Worm (Caenorhabditis elegans): ENCODE data around the gene atg-4.2.

The atg-4.2 gene

ce11 chrIV:11646908-11647307, 20.9 kb upstream of the atg-4.2 start:
- no peak for TF ChIP-seq F22D6.2 (tag; optimal IDR thresholded peaks at IDR 0.05)
- no peak for TF ChIP-seq mcd-1 (GFP tag; IDR thresholded peaks at IDR 0.05)
- no peak for TF ChIP-seq athp-1 (tag; optimal IDR thresholded peaks at IDR 0.05)
- no peak for TF ChIP-seq hlh-26 (GFP tag; conservative IDR thresholded peaks at IDR 0.05)
- no peak for TF ChIP-seq snpc-4 (GFP tag; optimal IDR thresholded peaks at IDR 0.05)
- no peak for TF ChIP-seq snpc-4 (tag; optimal IDR thresholded peaks at IDR 0.05)
- TF ChIP-seq nhr-120 (GFP tag; IDR thresholded peaks at IDR 0.05): no peak

- TF ChIP-seq unc-130 (GFP tag; optimal IDR thresholded peaks at IDR 0.05) (no peak), mel-28 (tag; optimal IDR thresholded peaks at IDR 0.05; ENCODE audit: borderline replicate concordance) (no peak), madf-6 (GFP tag; IDR thresholded peaks at IDR 0.05) (no peak), hrde-1 (tag; optimal IDR thresholded peaks at IDR 0.05; ENCODE audit: borderline replicate concordance) (no peak)
These were observed 18.8 kb upstream of the atg-4.2 start, which contains the start of gene ZK809.8 for ce11 chrIV:11649031-11649430. Gene ZK809.8 (minus strand): TSS chrIV:11649064.

DNA sequence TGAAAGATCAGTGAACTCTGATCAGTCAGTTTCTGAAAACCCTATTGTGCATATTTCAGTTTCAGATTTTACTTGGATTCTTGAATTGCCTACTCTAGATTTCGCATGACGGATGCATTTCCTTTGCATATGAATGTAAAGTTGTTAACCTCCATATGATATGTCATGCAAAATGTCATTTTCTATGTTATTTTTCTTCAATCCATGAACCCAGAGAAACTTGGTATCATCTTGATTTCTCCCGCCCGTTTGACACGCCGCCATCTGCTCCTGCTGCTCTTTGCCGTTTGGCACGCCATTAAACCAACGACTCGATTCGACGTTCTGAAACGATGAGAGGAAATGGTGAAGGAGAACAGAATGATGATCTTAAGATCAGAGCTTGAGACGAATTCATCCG, 17.5 kb upstream of the atg-4.2 start:
- TF ChIP-seq nfyb-1 (GFP tag; IDR thresholded peaks at IDR 0.05): 0 out of 2 replicates have a peak, but pooled peaks have one; percentile 15
- no peak for TF ChIP-seq snpc-1.3 (tag; optimal IDR thresholded peaks at IDR 0.05; ENCODE audit: insufficient read depth)

ce11 chrIV:11651965-11652453, 15.8 kb upstream of the atg-4.2 start, which contains the start of the genes acl-3 and ndub-6:
Gene acl-3 (minus strand): TSS chrIV:11652023.
Gene ndub-6 (plus strand): TSS chrIV:11652403.
- TF ChIP-seq F52B5.7 (tag; optimal IDR thresholded peaks at IDR 0.05) (no peak), F37B4.10 (GFP tag; IDR thresholded peaks at IDR 0.05) (no peak)

DNA sequence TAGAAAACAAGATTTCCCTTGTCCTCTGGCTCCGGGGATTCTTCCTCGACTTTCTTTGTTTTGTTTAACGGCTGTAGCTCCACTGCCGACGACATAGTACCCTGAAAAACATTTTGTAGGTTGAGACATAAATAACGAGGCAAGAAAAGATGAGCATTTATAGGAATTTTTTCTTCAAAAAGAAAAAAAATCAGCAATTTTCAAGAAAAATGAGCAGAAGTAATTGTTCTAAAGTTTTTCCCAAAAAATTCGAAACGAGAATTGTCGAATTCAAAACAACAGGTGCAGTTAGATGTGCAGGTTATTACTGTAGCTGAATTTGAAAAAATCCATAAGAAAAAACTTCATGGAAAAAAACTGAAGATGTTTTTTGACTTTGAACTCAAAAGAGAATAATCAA, 12.5 kb upstream of the atg-4.2 start, which contains the start of gene ent-1:
Gene ent-1 (minus strand): TSS at position 101 of the 400 bp plus-strand sequence.
- TF ChIP-seq mel-28 (tag; optimal IDR thresholded peaks at IDR 0.05; ENCODE audit: borderline replicate concordance): no peak
- no peak for TF ChIP-seq hlh-12 (tag; optimal IDR thresholded peaks at IDR 0.05)
- TF ChIP-seq T07F8.4 (tag; optimal IDR thresholded peaks at IDR 0.05): no peak
- no peak for TF ChIP-seq unc-62 (GFP tag; optimal IDR thresholded peaks at IDR 0.05)
- TF ChIP-seq madf-6 (GFP tag; IDR thresholded peaks at IDR 0.05): no peak
- no peak for TF ChIP-seq B0019.2 (GFP tag; conservative IDR thresholded peaks at IDR 0.05)
- no peak for TF ChIP-seq let-607 (tag; optimal IDR thresholded peaks at IDR 0.05)
- no peak for TF ChIP-seq Y53F4B.3 (GFP tag; IDR thresholded peaks at IDR 0.05)
- TF ChIP-seq K11D2.4 (GFP tag; IDR thresholded peaks at IDR 0.05): no peak
- no peak for TF ChIP-seq lsl-1 (GFP tag; optimal IDR thresholded peaks at IDR 0.05)
- TF ChIP-seq tlf-1 (GFP tag; optimal IDR thresholded peaks at IDR 0.05): no peak
- no peak for TF ChIP-seq dpff-1 (tag; optimal IDR thresholded peaks at IDR 0.05)
- no peak for TF ChIP-seq F52B5.7 (tag; optimal IDR thresholded peaks at IDR 0.05)
- TF ChIP-seq ceh-91 (GFP tag; IDR thresholded peaks at IDR 0.05): no peak
- TF ChIP-seq xnd-1 (tag; optimal IDR thresholded peaks at IDR 0.05): no peak
- TF ChIP-seq ztf-26 (tag; optimal IDR thresholded peaks at IDR 0.05): no peak

- TF ChIP-seq F57C9.4 (tag; optimal IDR thresholded peaks at IDR 0.05) (no peak), lin-26 (GFP tag; IDR thresholded peaks at IDR 0.05) (no peak), snpc-3.4 (tag; optimal IDR thresholded peaks at IDR 0.05) (no peak), egrh-3 (GFP tag; IDR thresholded peaks at IDR 0.05) (no peak), aptf-3 (GFP tag; IDR thresholded peaks at IDR 0.05) (no peak), cebp-2 (GFP tag; IDR thresholded peaks at IDR 0.05) (no peak), aptf-2 (GFP tag; conservative IDR thresholded peaks at IDR 0.05) (no peak)
These were observed 11.6 kb upstream of the atg-4.2 start, which contains the start of gene ZK809.5 for ce11 chrIV:11656144-11656780. Gene ZK809.5 (plus strand): TSS chrIV:11656730.
